Fruit fly (Drosophila melanogaster): ENCODE data around the gene Cpr30F.

Gene Cpr30F

dm6 chr2L:9915011-9915850 lies 17.7 kb downstream of the Cpr30F start, which contains the start of gene yip2:
yip2 (plus strand) TSS chr2L:9915253.
- TF ChIP-seq N (GFP tag; optimal IDR thresholded peaks at IDR 0.05) (no peak), rgr (GFP tag; optimal IDR thresholded peaks at IDR 0.05) (peak; percentile 61), CrebA (GFP tag; optimal IDR thresholded peaks at IDR 0.05; ENCODE audit: borderline replicate concordance) (no peak), h (GFP tag; optimal IDR thresholded peaks at IDR 0.05) (peak; percentile 61), Rel (GFP tag; optimal IDR thresholded peaks at IDR 0.05) (peak; percentile 86), Rel (tag; optimal IDR thresholded peaks at IDR 0.05) (peak; percentile 71), CG9705 (GFP tag; optimal IDR thresholded peaks at IDR 0.05) (peak; percentile 48), woc (GFP tag; optimal IDR thresholded peaks at IDR 0.05) (peak; percentile 61), Vsx2 (GFP tag; optimal IDR thresholded peaks at IDR 0.05; ENCODE audit: partially characterized antibody) (no peak), Mio (GFP tag; optimal IDR thresholded peaks at IDR 0.05) (no peak), lola (GFP tag; optimal IDR thresholded peaks at IDR 0.05) (no peak), Dif (GFP tag; optimal IDR thresholded peaks at IDR 0.05; ENCODE audit: partially characterized antibody) (no peak), tai (GFP tag; optimal IDR thresholded peaks at IDR 0.05) (no peak), GATAd (GFP tag; optimal IDR thresholded peaks at IDR 0.05) (no peak), jim (GFP tag; optimal IDR thresholded peaks at IDR 0.05) (no peak), Myc (optimal IDR thresholded peaks at IDR 0.05) (no peak), sage (GFP tag; optimal IDR thresholded peaks at IDR 0.05) (peak; percentile 58), sv (GFP tag; optimal IDR thresholded peaks at IDR 0.05) (peak; percentile 26), HLH106 (tag; optimal IDR thresholded peaks at IDR 0.05) (peak; percentile 35), dl (GFP tag; optimal IDR thresholded peaks at IDR 0.05; ENCODE audit: insufficient read depth in 1 of 2, partially characterized antibody in 2 of 2) (no peak), OdsH (GFP tag; optimal IDR thresholded peaks at IDR 0.05) (peak; percentile 35), Hr83 (GFP tag; optimal IDR thresholded peaks at IDR 0.05; ENCODE audit: poor library complexity, severe bottlenecking) (peak; percentile 22), dsf (GFP tag; optimal IDR thresholded peaks at IDR 0.05; ENCODE audit: borderline replicate concordance) (peak; percentile 19), CG32264 (GFP tag; optimal IDR thresholded peaks at IDR 0.05) (no peak), Hr78 (GFP tag; optimal IDR thresholded peaks at IDR 0.05) (no peak), ey (GFP tag; optimal IDR thresholded peaks at IDR 0.05) (peak; percentile 42), Jra (GFP tag; optimal IDR thresholded peaks at IDR 0.05) (peak; percentile 85), Sp1 (GFP tag; optimal IDR thresholded peaks at IDR 0.05) (peak; percentile 82), br (GFP tag; optimal IDR thresholded peaks at IDR 0.05) (peak; percentile 65), dmrt93B (GFP tag; optimal IDR thresholded peaks at IDR 0.05) (no peak), Hnf4 (GFP tag; optimal IDR thresholded peaks at IDR 0.05) (peak; percentile 100), Dfd (GFP tag; optimal IDR thresholded peaks at IDR 0.05) (no peak), usp (GFP tag; optimal IDR thresholded peaks at IDR 0.05) (no peak), brk (GFP tag; optimal IDR thresholded peaks at IDR 0.05) (no peak), psq (GFP tag; optimal IDR thresholded peaks at IDR 0.05) (peak; percentile 43), pan (optimal IDR thresholded peaks at IDR 0.05) (no peak), foxo (GFP tag; optimal IDR thresholded peaks at IDR 0.05) (peak; percentile 17 to 59), fru (GFP tag; optimal IDR thresholded peaks at IDR 0.05) (peak; percentile 64), Abd-B (GFP tag; optimal IDR thresholded peaks at IDR 0.05) (no peak)

DNA sequence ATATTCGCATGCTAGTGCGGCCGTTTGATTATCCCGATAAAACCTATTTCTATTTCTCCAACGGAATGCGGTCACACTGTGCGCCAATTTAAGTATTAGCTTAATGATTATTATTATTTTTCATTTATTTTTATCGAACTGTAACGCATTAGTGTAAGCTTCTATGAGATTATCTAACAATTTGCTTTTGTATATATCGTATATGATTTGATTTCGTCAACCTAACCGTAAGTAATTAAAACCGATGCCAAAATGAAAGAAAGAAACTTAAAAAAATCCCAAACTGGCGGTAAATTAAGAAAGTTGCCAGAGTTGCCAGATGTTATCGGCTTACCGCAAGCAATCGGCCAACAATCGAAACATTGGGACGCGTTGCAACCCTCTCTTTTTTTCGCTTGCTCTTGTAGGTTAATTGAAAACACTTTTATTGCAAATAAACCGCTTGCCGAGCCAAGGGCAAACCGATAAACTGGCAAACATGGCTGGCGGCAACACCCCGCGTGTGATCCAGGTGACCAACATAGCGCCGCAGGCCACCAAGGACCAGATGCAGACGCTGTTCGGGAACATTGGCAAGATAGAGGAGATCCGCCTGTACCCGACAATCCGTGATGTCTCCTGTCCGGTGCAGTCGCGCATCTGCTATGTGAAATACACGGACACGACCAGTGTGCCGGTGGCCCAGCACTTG lies 20.2 kb downstream of the Cpr30F start, which contains the start of the genes Etl1 and Srp54:
TSS of gene Etl1 (minus strand) at position 39 of the 691 bp plus-strand sequence.
TSS of gene Srp54 (plus strand) at position 342 of the 691 bp plus-strand sequence.
- TF ChIP-seq sv (GFP tag; optimal IDR thresholded peaks at IDR 0.05) (no peak), Rel (GFP tag; optimal IDR thresholded peaks at IDR 0.05) (no peak), Rel (tag; optimal IDR thresholded peaks at IDR 0.05) (peak; percentile 1), dl (GFP tag; optimal IDR thresholded peaks at IDR 0.05; ENCODE audit: insufficient read depth in 1 of 2, partially characterized antibody in 2 of 2) (no peak), Abd-B (GFP tag; optimal IDR thresholded peaks at IDR 0.05) (no peak), GATAd (GFP tag; optimal IDR thresholded peaks at IDR 0.05) (no peak), h (GFP tag; optimal IDR thresholded peaks at IDR 0.05) (peak; percentile 13), Hr83 (GFP tag; optimal IDR thresholded peaks at IDR 0.05; ENCODE audit: poor library complexity, severe bottlenecking) (peak; percentile 2), jim (GFP tag; optimal IDR thresholded peaks at IDR 0.05) (no peak), Dfd (GFP tag; optimal IDR thresholded peaks at IDR 0.05) (no peak), pan (optimal IDR thresholded peaks at IDR 0.05) (no peak), dmrt93B (GFP tag; optimal IDR thresholded peaks at IDR 0.05) (no peak), tai (GFP tag; optimal IDR thresholded peaks at IDR 0.05) (no peak), dsf (GFP tag; optimal IDR thresholded peaks at IDR 0.05; ENCODE audit: borderline replicate concordance) (no peak), Mio (GFP tag; optimal IDR thresholded peaks at IDR 0.05) (no peak), CG9705 (GFP tag; optimal IDR thresholded peaks at IDR 0.05) (no peak), br (GFP tag; optimal IDR thresholded peaks at IDR 0.05) (no peak), psq (GFP tag; optimal IDR thresholded peaks at IDR 0.05) (no peak), Myc (optimal IDR thresholded peaks at IDR 0.05) (peak; percentile 2), HLH106 (tag; optimal IDR thresholded peaks at IDR 0.05) (no peak), fru (GFP tag; optimal IDR thresholded peaks at IDR 0.05) (no peak), Hnf4 (GFP tag; optimal IDR thresholded peaks at IDR 0.05) (peak; percentile 31), lola (GFP tag; optimal IDR thresholded peaks at IDR 0.05) (no peak), sage (GFP tag; optimal IDR thresholded peaks at IDR 0.05) (no peak), CrebA (GFP tag; optimal IDR thresholded peaks at IDR 0.05; ENCODE audit: borderline replicate concordance) (no peak), usp (GFP tag; optimal IDR thresholded peaks at IDR 0.05) (no peak), Dif (GFP tag; optimal IDR thresholded peaks at IDR 0.05; ENCODE audit: partially characterized antibody) (no peak), Jra (GFP tag; optimal IDR thresholded peaks at IDR 0.05) (peak; percentile 30), foxo (GFP tag; optimal IDR thresholded peaks at IDR 0.05) (peak in 1 of 2 experiments; percentile 25), Sp1 (GFP tag; optimal IDR thresholded peaks at IDR 0.05) (no peak), OdsH (GFP tag; optimal IDR thresholded peaks at IDR 0.05) (no peak)
